Worm (Caenorhabditis elegans) whole organism, young adult: ENCODE data around the gene C32D5.11.

Experiments used
- B0261.1 ChIP-seq: sonication (generic microtip); optimal IDR thresholded peaks from 2 replicates; lab custom pipeline; 2016; ENCODE audit warnings: mild to moderate bottlenecking, missing genetic modification characterization, moderate library complexity, missing compliant biosample characterization
- C06A6.2 ChIP-seq: fragments of 200-800 bp; sonication (Bioruptor generic); conservative IDR thresholded peaks from 2 replicates; pipeline ENCODE4 v1.3.6; 2022; ENCODE audit warnings: missing genetic modification characterization, missing compliant biosample characterization
- D2030.7 ChIP-seq: fragments of 200-800 bp; sonication (Bioruptor generic); IDR thresholded peaks from 2 replicates; pipeline ENCODE4 v1.3.6; 2022; ENCODE audit warnings: missing genetic modification reagents, missing genetic modification characterization, missing compliant biosample characterization
- F22D6.2 ChIP-seq: sonication (generic microtip); optimal IDR thresholded peaks from 2 replicates; lab custom pipeline; 2016; ENCODE audit warnings: mild to moderate bottlenecking, missing genetic modification characterization, missing compliant biosample characterization
- F49E8.2 ChIP-seq: sonication (generic microtip); optimal IDR thresholded peaks from 3 replicates; lab custom pipeline; 2017; ENCODE audit warnings: missing genetic modification characterization, mild to moderate bottlenecking, missing compliant biosample characterization, antibody characterized with exemption, moderate library complexity; ENCODE audit not compliant: insufficient read depth
- K11D2.4 ChIP-seq: fragments of 200-800 bp; sonication (Bioruptor generic); IDR thresholded peaks from 2 replicates; pipeline ENCODE4 v1.3.6; 2022; ENCODE audit warnings: missing genetic modification reagents, missing genetic modification characterization, missing compliant biosample characterization
- Y56A3A.18 ChIP-seq: fragments of 200-800 bp; sonication (Bioruptor generic); IDR thresholded peaks from 2 replicates; pipeline ENCODE4 v1.3.6; 2022; ENCODE audit warnings: missing genetic modification reagents, missing genetic modification characterization, missing compliant biosample characterization
- Y79H2A.3 ChIP-seq: fragments of 200-800 bp; sonication (Bioruptor generic); conservative IDR thresholded peaks from 2 replicates; pipeline ENCODE4 v1.3.6; 2022; ENCODE audit warnings: missing genetic modification reagents, missing genetic modification characterization, missing compliant biosample characterization
- akir-1 ChIP-seq: fragments of 200-800 bp; sonication (Bioruptor generic); optimal IDR thresholded peaks from 2 replicates; lab custom pipeline; 2018; ENCODE audit warnings: mild to moderate bottlenecking, missing genetic modification characterization, moderate library complexity, missing compliant biosample characterization
- ama-1 ChIP-seq, 3 experiments: fragments of 150-350 bp in 1 of 3; sonication (generic microtip) in 2 of 3; optimal IDR thresholded peaks; 2 replicates each; lab custom pipeline; 2014 to 2018; ENCODE audit warnings: missing biosample characterization in 2 of 3, missing genetic modification characterization in 2 of 3, missing genetic modification reagents in 2 of 3
- atf-7 ChIP-seq: sonication (generic microtip); optimal IDR thresholded peaks from 2 replicates; lab custom pipeline; 2017; ENCODE audit warnings: mild to moderate bottlenecking, missing genetic modification characterization, missing compliant biosample characterization
- attf-3 ChIP-seq: fragments of 200-800 bp; sonication (Bioruptor generic); conservative IDR thresholded peaks from 2 replicates; pipeline ENCODE4 v1.3.6; 2022; ENCODE audit warnings: missing genetic modification reagents, missing genetic modification characterization, missing compliant biosample characterization
- attf-5 ChIP-seq: fragments of 200-800 bp; sonication (Bioruptor generic); optimal IDR thresholded peaks from 2 replicates; lab custom pipeline; 2018; ENCODE audit warnings: mild to moderate bottlenecking, missing genetic modification characterization, missing compliant biosample characterization
- ceh-27 ChIP-seq: fragments of 200-800 bp; sonication (Bioruptor generic); optimal IDR thresholded peaks from 2 replicates; lab custom pipeline; 2018; ENCODE audit warnings: mild to moderate bottlenecking, missing genetic modification characterization, moderate library complexity, missing compliant biosample characterization
- ceh-40 ChIP-seq: fragments of 200-800 bp; sonication (Bioruptor generic); IDR thresholded peaks from 2 replicates; pipeline ENCODE4 v1.3.6; 2022; ENCODE audit warnings: missing genetic modification characterization, missing compliant biosample characterization
- ceh-58 ChIP-seq: fragments of 200-800 bp; sonication (Bioruptor generic); IDR thresholded peaks from 2 replicates; pipeline ENCODE4 v1.3.6; 2022; ENCODE audit warnings: missing genetic modification characterization, missing compliant biosample characterization
- ceh-79 ChIP-seq: sonication (generic microtip); optimal IDR thresholded peaks from 2 replicates; lab custom pipeline; 2017; ENCODE audit warnings: mild to moderate bottlenecking, missing genetic modification characterization, missing compliant biosample characterization
- ceh-91 ChIP-seq: fragments of 200-800 bp; sonication (Bioruptor generic); IDR thresholded peaks from 2 replicates; pipeline ENCODE4 v1.3.6; 2022; ENCODE audit warnings: missing genetic modification reagents, missing genetic modification characterization, missing compliant biosample characterization
- chd-7 ChIP-seq: sonication (generic microtip); optimal IDR thresholded peaks from 2 replicates; lab custom pipeline; 2016; ENCODE audit warnings: mild to moderate bottlenecking, missing genetic modification characterization, moderate library complexity, missing compliant biosample characterization
- dox-1 ChIP-seq: fragments of 200-800 bp; sonication (Bioruptor generic); IDR thresholded peaks from 2 replicates; pipeline ENCODE4 v1.3.6; 2022; ENCODE audit warnings: missing genetic modification reagents, missing genetic modification characterization, missing compliant biosample characterization
- dpff-1 ChIP-seq: sonication (generic microtip); optimal IDR thresholded peaks from 2 replicates; lab custom pipeline; 2017; ENCODE audit warnings: mild to moderate bottlenecking, missing genetic modification characterization, missing compliant biosample characterization
- dpl-1 ChIP-seq: fragments of 150-350 bp; optimal IDR thresholded peaks from 2 replicates; lab custom pipeline; 2014; ENCODE audit warnings: missing biosample characterization, missing genetic modification reagents, missing genetic modification characterization
- efl-1 ChIP-seq: fragments of 150-350 bp; optimal IDR thresholded peaks from 2 replicates; lab custom pipeline; 2014; ENCODE audit warnings: missing biosample characterization, missing genetic modification reagents, missing genetic modification characterization
- egl-44 ChIP-seq: fragments of 200-800 bp; sonication (Bioruptor generic); IDR thresholded peaks from 2 replicates; pipeline ENCODE4 v1.3.6; 2022; ENCODE audit warnings: missing genetic modification reagents, missing genetic modification characterization, missing compliant biosample characterization
- ekl-4 ChIP-seq: fragments of 200-800 bp; sonication (Bioruptor generic); IDR thresholded peaks from 2 replicates; pipeline ENCODE4 v1.3.6; 2022; ENCODE audit warnings: missing genetic modification reagents, missing genetic modification characterization, missing compliant biosample characterization
- gei-17 ChIP-seq: fragments of 200-800 bp; sonication (Bioruptor generic); optimal IDR thresholded peaks from 2 replicates; lab custom pipeline; 2018; ENCODE audit warnings: mild to moderate bottlenecking, missing genetic modification characterization, missing compliant biosample characterization
- hlh-12 ChIP-seq: sonication (generic microtip); optimal IDR thresholded peaks from 2 replicates; lab custom pipeline; 2016; ENCODE audit warnings: missing genetic modification characterization, missing compliant biosample characterization
- hlh-26 ChIP-seq: fragments of 200-800 bp; sonication (Bioruptor generic); conservative IDR thresholded peaks from 2 replicates; pipeline ENCODE4 v1.3.6; 2022; ENCODE audit warnings: missing genetic modification reagents, missing genetic modification characterization, missing compliant biosample characterization
- lag-1 ChIP-seq: fragments of 200-800 bp; sonication (Bioruptor generic); IDR thresholded peaks from 2 replicates; pipeline ENCODE4 v1.3.6; 2022; ENCODE audit warnings: missing genetic modification reagents, missing genetic modification characterization, missing compliant biosample characterization
- let-607 ChIP-seq, 2 experiments: fragments of 200-800 bp in 1 of 2; sonication (Bioruptor generic) in 1 of 2; sonication (generic microtip) in 1 of 2; optimal IDR thresholded peaks; 2 replicates each; lab custom pipeline; 2016 to 2018; ENCODE audit warnings: mild to moderate bottlenecking in 2 of 2, missing compliant biosample characterization in 2 of 2, missing genetic modification characterization in 2 of 2, moderate library complexity in 2 of 2, missing genotype in 1 of 2
- lir-1 ChIP-seq: fragments of 200-800 bp; sonication (Bioruptor generic); conservative IDR thresholded peaks from 2 replicates; pipeline ENCODE4 v1.3.6; 2022; ENCODE audit warnings: missing genetic modification reagents, missing genetic modification characterization, missing compliant biosample characterization
- madf-8 ChIP-seq: fragments of 200-800 bp; sonication (Bioruptor generic); conservative IDR thresholded peaks from 2 replicates; pipeline ENCODE4 v1.3.6; 2022; ENCODE audit warnings: missing genetic modification reagents, missing genetic modification characterization, missing compliant biosample characterization
- nfya-2 ChIP-seq: fragments of 200-800 bp; sonication (Bioruptor generic); IDR thresholded peaks from 2 replicates; pipeline ENCODE4 v1.3.6; 2022; ENCODE audit warnings: missing genetic modification reagents, missing genetic modification characterization, missing compliant biosample characterization
- nhr-120 ChIP-seq: fragments of 200-800 bp; sonication (Bioruptor generic); IDR thresholded peaks from 2 replicates; pipeline ENCODE4 v1.3.6; 2022; ENCODE audit warnings: missing genetic modification characterization, missing compliant biosample characterization
- nhr-90 ChIP-seq: sonication (generic microtip); optimal IDR thresholded peaks from 2 replicates; lab custom pipeline; 2016; ENCODE audit warnings: missing genotype, mild to moderate bottlenecking, missing genetic modification characterization, missing compliant biosample characterization
- pbrm-1 ChIP-seq: fragments of 200-800 bp; sonication (Bioruptor generic); IDR thresholded peaks from 2 replicates; pipeline ENCODE4 v1.3.6; 2022; ENCODE audit warnings: missing genetic modification reagents, missing genetic modification characterization, missing compliant biosample characterization
- snpc-1.1 ChIP-seq: sonication (generic microtip); optimal IDR thresholded peaks from 2 replicates; lab custom pipeline; 2017; ENCODE audit warnings: missing genetic modification characterization, mild to moderate bottlenecking, missing compliant biosample characterization, antibody characterized with exemption, moderate library complexity, missing genotype, missing genetic modification reagents; ENCODE audit not compliant: insufficient read depth
- snpc-1.3 ChIP-seq: sonication (generic microtip); optimal IDR thresholded peaks from 2 replicates; lab custom pipeline; 2017; ENCODE audit warnings: missing genetic modification characterization, mild to moderate bottlenecking, missing compliant biosample characterization, antibody characterized with exemption, moderate library complexity, missing genotype, missing genetic modification reagents; ENCODE audit not compliant: insufficient read depth
- snpc-4 ChIP-seq, 5 experiments: fragments of 150-350 bp in 1 of 5; sonication (generic microtip) in 4 of 5; optimal IDR thresholded peaks; 2 replicates each; lab custom pipeline; 2014 to 2018; ENCODE audit warnings: missing genetic modification characterization in 5 of 5, missing biosample characterization in 3 of 5, antibody characterized with exemption in 2 of 5, mild to moderate bottlenecking in 2 of 5, missing compliant biosample characterization in 2 of 5, missing genotype in 2 of 5, moderate library complexity in 2 of 5, missing genetic modification reagents in 1 of 5
- tbx-9 ChIP-seq: sonication (generic microtip); optimal IDR thresholded peaks from 2 replicates; lab custom pipeline; 2016; ENCODE audit warnings: borderline replicate concordance, missing genetic modification characterization, inconsistent platforms, missing compliant biosample characterization
- zim-3 ChIP-seq: sonication (generic microtip); optimal IDR thresholded peaks from 2 replicates; lab custom pipeline; 2017; ENCODE audit warnings: mild to moderate bottlenecking, missing genetic modification characterization, moderate library complexity, missing compliant biosample characterization
- ztf-18 ChIP-seq: sonication (generic microtip); optimal IDR thresholded peaks from 2 replicates; lab custom pipeline; 2016; ENCODE audit warnings: missing genotype, mild to moderate bottlenecking, missing genetic modification characterization, missing compliant biosample characterization
- ztf-22 ChIP-seq: fragments of 200-800 bp; sonication (Bioruptor generic); optimal IDR thresholded peaks from 2 replicates; lab custom pipeline; 2018; ENCODE audit warnings: mild to moderate bottlenecking, missing genetic modification characterization, moderate library complexity, missing compliant biosample characterization
- ztf-25 ChIP-seq: fragments of 200-800 bp; sonication (Bioruptor generic); IDR thresholded peaks from 2 replicates; pipeline ENCODE4 v1.3.6; 2022; ENCODE audit warnings: missing genetic modification reagents, missing genetic modification characterization, missing compliant biosample characterization
- ztf-26 ChIP-seq: sonication (generic microtip); optimal IDR thresholded peaks from 2 replicates; lab custom pipeline; 2017; ENCODE audit warnings: missing genetic modification characterization, missing compliant biosample characterization
- ztf-3 ChIP-seq: fragments of 200-800 bp; sonication (Bioruptor generic); optimal IDR thresholded peaks from 2 replicates; lab custom pipeline; 2018; ENCODE audit warnings: mild to moderate bottlenecking, missing genetic modification characterization, missing compliant biosample characterization

Gene C32D5.11

DNA sequence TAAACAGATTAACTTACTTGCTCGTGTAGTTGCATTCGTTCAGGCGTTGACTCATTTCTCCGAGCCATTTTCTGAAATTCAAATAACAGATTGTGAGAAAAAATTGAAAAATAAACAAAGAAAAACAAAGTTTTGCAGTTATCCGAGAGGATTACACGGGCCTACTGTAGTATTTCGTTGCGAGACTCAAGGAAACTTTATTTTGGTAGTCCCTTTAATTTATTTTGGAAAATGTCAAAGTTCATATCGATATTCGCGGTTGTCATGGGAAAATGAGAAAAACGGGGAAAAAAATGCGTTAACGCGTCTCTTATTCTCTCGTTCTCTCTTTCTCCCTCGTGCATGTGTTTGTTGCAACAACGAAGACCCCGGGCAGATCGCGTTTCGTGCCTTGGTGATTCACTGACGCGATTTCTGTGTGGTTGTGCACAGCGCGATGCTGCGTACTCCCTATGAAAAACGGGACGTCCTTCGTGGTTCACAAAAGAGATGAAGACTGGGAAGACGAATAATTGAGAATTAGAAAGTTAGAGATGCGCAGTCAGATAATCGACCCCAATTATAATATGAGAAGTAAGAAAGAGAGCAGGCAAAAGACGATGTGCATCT lies 23.9 kb downstream of the C32D5.11 start, which contains the start of gene set-4 (continued):
- TF ChIP-seq ceh-79 (tag; lab: Kevin White, UChicago) = no peak
- peak; percentile 85 for TF ChIP-seq ztf-26 (tag; lab: Kevin White, UChicago)
- TF ChIP-seq chd-7 (tag; lab: Kevin White, UChicago) = peak; percentile 73
- no peak for TF ChIP-seq dpff-1 (tag; lab: Kevin White, UChicago)
- no peak for TF ChIP-seq lag-1
- TF ChIP-seq snpc-1.3 (tag; lab: Kevin White, UChicago) = no peak
- peak; percentile 30; the same call in 1 of the 2 replicates for TF ChIP-seq madf-8 (GFP tag; lab: Robert Waterston, UW)
- TF ChIP-seq snpc-1.1 (tag; lab: Kevin White, UChicago) = no peak
- TF ChIP-seq attf-3 (GFP tag; lab: Robert Waterston, UW) = 0 out of 2 replicates have a peak, but pooled peaks have one; percentile 37
- TF ChIP-seq let-607 (tag; optimal IDR thresholded peaks at IDR 0.05; lab: Kevin White, UChicago) = peak; percentile 53 to 72
- TF ChIP-seq F49E8.2 (tag; lab: Kevin White, UChicago) = no peak
- peak; percentile 76; the same call in 1 of the 2 replicates for TF ChIP-seq C06A6.2 (GFP tag; lab: Robert Waterston, UW)
- TF ChIP-seq ztf-22 (GFP tag; lab: Kevin White, UChicago) = no peak
- peak; percentile 60; the same call in 1 of the 2 replicates for TF ChIP-seq lir-1 (GFP tag; lab: Robert Waterston, UW)
- TF ChIP-seq nhr-120 (GFP tag; lab: Robert Waterston, UW) = no peak
- no peak for TF ChIP-seq ztf-3 (GFP tag; lab: Kevin White, UChicago)
- TF ChIP-seq nhr-90 (tag; lab: Kevin White, UChicago) = peak; percentile 57
- TF ChIP-seq ztf-18 (tag; lab: Kevin White, UChicago) = peak; percentile 97
- TF ChIP-seq dox-1 (GFP tag; lab: Robert Waterston, UW) = peak; percentile 93
- TF ChIP-seq B0261.1 (tag; lab: Kevin White, UChicago) = no peak
- TF ChIP-seq gei-17 (GFP tag; lab: Kevin White, UChicago) = peak; percentile 50
- TF ChIP-seq zim-3 (tag; lab: Kevin White, UChicago) = peak; percentile 11
- TF ChIP-seq ceh-27 (GFP tag; lab: Kevin White, UChicago) = peak; percentile 87
- TF ChIP-seq dpl-1 (GFP tag; lab: Kevin White, UChicago) = peak; percentile 55
- TF ChIP-seq hlh-26 (GFP tag; lab: Robert Waterston, UW) = no peak
- TF ChIP-seq hlh-12 (tag; lab: Kevin White, UChicago) = no peak
- no peak for TF ChIP-seq ztf-25 (GFP tag; lab: Robert Waterston, UW)
- TF ChIP-seq ceh-40 (GFP tag; lab: Robert Waterston, UW) = no peak
- TF ChIP-seq pbrm-1 (GFP tag; lab: Robert Waterston, UW) = peak; percentile 86
- peak; percentile 50; the same call in 1 of the 2 replicates for TF ChIP-seq ceh-91
- peak; percentile 77 for TF ChIP-seq atf-7
- no peak for TF ChIP-seq akir-1 (GFP tag; lab: Kevin White, UChicago)
- no peak for TF ChIP-seq Y79H2A.3 (GFP tag; lab: Robert Waterston, UW)
- peak; percentile 58 for TF ChIP-seq efl-1 (GFP tag; lab: Kevin White, UChicago)
- TF ChIP-seq nfya-2 (GFP tag; lab: Robert Waterston, UW) = no peak
- no peak for TF ChIP-seq egl-44
- no peak for TF ChIP-seq ceh-58 (GFP tag; lab: Robert Waterston, UW)
- TF ChIP-seq snpc-4 (GFP tag; optimal IDR thresholded peaks at IDR 0.05; lab: Kevin White, UChicago) = peak; percentile 4
- peak; percentile 6 to 81 (median 64) for TF ChIP-seq snpc-4 (tag; optimal IDR thresholded peaks at IDR 0.05; lab: Kevin White, UChicago)
- TF ChIP-seq Y56A3A.18 (GFP tag; lab: Robert Waterston, UW) = no peak
- TF ChIP-seq attf-5 (GFP tag; lab: Kevin White, UChicago) = peak; percentile 95
- no peak for TF ChIP-seq tbx-9 (tag; lab: Kevin White, UChicago)
- no peak for TF ChIP-seq ama-1 (optimal IDR thresholded peaks at IDR 0.05; lab: Kevin White, UChicago)
- TF ChIP-seq ama-1 (GFP tag; optimal IDR thresholded peaks at IDR 0.05; lab: Kevin White, UChicago) = no peak
- peak; percentile 80 for TF ChIP-seq K11D2.4
- TF ChIP-seq F22D6.2 (tag; lab: Kevin White, UChicago) = peak; percentile 44
- TF ChIP-seq ekl-4 (GFP tag; lab: Robert Waterston, UW) = peak; percentile 84
- no peak for TF ChIP-seq D2030.7 (GFP tag; lab: Robert Waterston, UW)
